Worm (Caenorhabditis elegans) whole organism, mixed stage, embryonic: ENCODE measurements around the gene F19H8.2.

Source experiments
- blmp-1 ChIP-seq: fragments of 150-350 bp; optimal IDR thresholded peaks from 2 replicates; lab custom pipeline; 2014; ENCODE audit warnings: missing biosample characterization, missing genetic modification characterization
- elt-1 ChIP-seq: sonication (generic microtip); optimal IDR thresholded peaks from 2 replicates; lab custom pipeline; 2017; ENCODE audit warnings: missing genetic modification characterization, mild to moderate bottlenecking, missing compliant biosample characterization, antibody characterized with exemption, moderate library complexity, borderline replicate concordance; ENCODE audit not compliant: insufficient read depth
- lin-13 ChIP-seq: fragments of 150-350 bp; optimal IDR thresholded peaks from 2 replicates; lab custom pipeline; 2014; ENCODE audit warnings: missing biosample characterization, missing genetic modification characterization
- nhr-76 ChIP-seq: sonication (generic microtip); optimal IDR thresholded peaks from 2 replicates; lab custom pipeline; 2017; ENCODE audit warnings: missing biosample characterization, missing genetic modification characterization
- pha-4 ChIP-seq: fragments of 150-350 bp; optimal IDR thresholded peaks from 2 replicates; lab custom pipeline; 2018; ENCODE audit warnings: missing biosample characterization, missing genetic modification reagents, missing genetic modification characterization
- snpc-4 ChIP-seq: fragments of 150-350 bp; optimal IDR thresholded peaks from 2 replicates; lab custom pipeline; 2014; ENCODE audit warnings: missing biosample characterization, missing genetic modification characterization
- sptf-1 ChIP-seq: sonication (generic microtip); optimal IDR thresholded peaks from 2 replicates; lab custom pipeline; 2017; ENCODE audit warnings: mild to moderate bottlenecking, missing genetic modification characterization, moderate library complexity, missing compliant biosample characterization
- tbx-8 ChIP-seq: fragments of 200-800 bp; sonication (Bioruptor generic); optimal IDR thresholded peaks from 2 replicates; lab custom pipeline; 2018; ENCODE audit warnings: mild to moderate bottlenecking, missing genetic modification characterization, moderate library complexity, missing compliant biosample characterization
- unc-120 ChIP-seq: sonication (generic microtip); optimal IDR thresholded peaks from 2 replicates; lab custom pipeline; 2017; ENCODE audit warnings: missing genetic modification characterization, missing compliant biosample characterization; ENCODE audit not compliant: poor library complexity, severe bottlenecking
- ztf-11 ChIP-seq: fragments of 150-350 bp; optimal IDR thresholded peaks from 2 replicates; lab custom pipeline; 2014; ENCODE audit warnings: missing biosample characterization, missing genetic modification characterization

- TF ChIP-seq nhr-76 (tag; lab: Kevin White, UChicago) (no peak), ztf-11 (tag; lab: Kevin White, UChicago) (no peak), snpc-4 (tag; lab: Kevin White, UChicago) (no peak), unc-120 (tag; lab: Kevin White, UChicago) (no peak), blmp-1 (tag; lab: Kevin White, UChicago) (no peak), tbx-8 (GFP tag; lab: Kevin White, UChicago) (no peak), pha-4 (no peak), sptf-1 (tag; lab: Kevin White, UChicago) (no peak), lin-13 (tag; lab: Kevin White, UChicago) (no peak), elt-1 (no peak)
Measured at ce11 chrII:14578716-14579115, 27.0 kb downstream of the F19H8.2 start, which contains the start of gene C01G12.9.
